Worm (Caenorhabditis elegans): Measurements from ENCODE around the gene str-40.

DNA sequence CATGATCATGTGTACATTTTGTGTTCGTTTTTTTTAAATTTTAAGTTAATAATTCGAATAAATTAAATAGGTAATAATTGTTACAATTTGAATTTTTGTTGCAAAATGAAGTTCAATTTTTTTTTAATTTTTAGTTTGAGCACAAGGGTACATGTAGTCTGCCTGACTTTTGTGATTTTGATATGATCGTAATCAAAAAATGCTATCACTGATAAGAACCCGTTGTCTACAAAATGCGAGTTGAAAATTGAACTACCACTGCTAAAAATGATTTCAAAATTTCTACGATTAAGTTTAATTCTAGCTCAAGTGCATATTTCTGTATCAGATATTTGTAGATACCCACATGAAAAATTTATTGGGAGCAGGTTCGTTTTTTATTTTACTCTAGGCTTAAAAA is 49.2 kb upstream of the str-40 start, which contains the start of gene clec-210:
- TF ChIP-seq lin-13 (tag; optimal IDR thresholded peaks at IDR 0.05) (no peak), mep-1 (tag; optimal IDR thresholded peaks at IDR 0.05) (no peak), ztf-11 (tag; optimal IDR thresholded peaks at IDR 0.05) (no peak), unc-62 (GFP tag; optimal IDR thresholded peaks at IDR 0.05) (no peak), nhr-76 (tag; optimal IDR thresholded peaks at IDR 0.05) (no peak), ces-1 (GFP tag; optimal IDR thresholded peaks at IDR 0.05) (no peak), elt-1 (tag; optimal IDR thresholded peaks at IDR 0.05; ENCODE audit: borderline replicate concordance, insufficient read depth) (no peak), nhr-12 (tag; optimal IDR thresholded peaks at IDR 0.05) (no peak), sptf-1 (tag; optimal IDR thresholded peaks at IDR 0.05) (no peak), snpc-4 (tag; optimal IDR thresholded peaks at IDR 0.05) (no peak), blmp-1 (tag; optimal IDR thresholded peaks at IDR 0.05) (no peak), nhr-28 (tag; optimal IDR thresholded peaks at IDR 0.05) (no peak)
